Worm (Caenorhabditis elegans) whole organism, L2 larva: ENCODE measurements around the gene F44G4.6.

Source experiments
- C34F6.9 ChIP-seq: fragments of 150-350 bp; optimal IDR thresholded peaks from 2 replicates; lab custom pipeline; 2014; ENCODE audit warnings: missing biosample characterization, missing genetic modification characterization
- F13H6.1 ChIP-seq: sonication (generic microtip); optimal IDR thresholded peaks from 2 replicates; lab custom pipeline; 2016; ENCODE audit warnings: missing genetic modification characterization, missing compliant biosample characterization
- ZK546.5 ChIP-seq: sonication (generic microtip); optimal IDR thresholded peaks from 2 replicates; lab custom pipeline; 2017; ENCODE audit warnings: missing biosample characterization, missing genetic modification characterization
- alr-1 ChIP-seq: fragments of 150-350 bp; optimal IDR thresholded peaks from 2 replicates; lab custom pipeline; 2014; ENCODE audit warnings: missing biosample characterization, missing genetic modification characterization
- ceh-16 ChIP-seq: fragments of 150-350 bp; optimal IDR thresholded peaks from 2 replicates; lab custom pipeline; 2014; ENCODE audit warnings: missing biosample characterization, missing genetic modification characterization
- crh-2 ChIP-seq: sonication (generic microtip); optimal IDR thresholded peaks from 2 replicates; lab custom pipeline; 2017; ENCODE audit warnings: missing biosample characterization, missing genetic modification characterization
- dmd-4 ChIP-seq: sonication (generic microtip); optimal IDR thresholded peaks from 2 replicates; lab custom pipeline; 2017; ENCODE audit warnings: missing biosample characterization, missing genetic modification characterization
- egl-27 ChIP-seq: sonication (generic microtip); optimal IDR thresholded peaks from 3 replicates; lab custom pipeline; 2017; ENCODE audit warnings: missing biosample characterization, missing genetic modification reagents, missing genetic modification characterization
- elt-1 ChIP-seq: fragments of 150-350 bp; optimal IDR thresholded peaks from 2 replicates; lab custom pipeline; 2014; ENCODE audit warnings: missing biosample characterization, missing genetic modification characterization
- elt-3 ChIP-seq: sonication (generic microtip); optimal IDR thresholded peaks from 2 replicates; lab custom pipeline; 2017; ENCODE audit warnings: missing biosample characterization, missing genetic modification characterization
- fos-1 ChIP-seq: fragments of 150-350 bp; optimal IDR thresholded peaks from 2 replicates; lab custom pipeline; 2014; ENCODE audit warnings: missing biosample characterization, missing genetic modification characterization
- gmeb-1 ChIP-seq: fragments of 150-350 bp; optimal IDR thresholded peaks from 2 replicates; lab custom pipeline; 2014; ENCODE audit warnings: missing biosample characterization, missing genetic modification characterization
- lin-11 ChIP-seq: fragments of 150-350 bp; sonication (generic microtip); optimal IDR thresholded peaks from 2 replicates; lab custom pipeline; 2014; ENCODE audit warnings: missing biosample characterization, missing genetic modification characterization, inconsistent platforms, mixed read lengths
- lin-13 ChIP-seq: fragments of 150-350 bp; optimal IDR thresholded peaks from 2 replicates; lab custom pipeline; 2014; ENCODE audit warnings: missing biosample characterization, missing genetic modification reagents, missing genetic modification characterization
- lsy-2 ChIP-seq, 2 experiments: fragments of 150-350 bp in 1 of 2; sonication (generic microtip) in 1 of 2; optimal IDR thresholded peaks; 2 replicates each; lab custom pipeline; 2014 to 2017; ENCODE audit warnings: missing biosample characterization in 2 of 2, missing genetic modification characterization in 2 of 2
- mab-5 ChIP-seq: fragments of 150-350 bp; optimal IDR thresholded peaks from 2 replicates; lab custom pipeline; 2014; ENCODE audit warnings: missing biosample characterization, missing genetic modification characterization
- mdl-1 ChIP-seq, 2 experiments: fragments of 150-350 bp in 1 of 2; sonication (generic microtip) in 1 of 2; optimal IDR thresholded peaks; 2 replicates each; lab custom pipeline; 2017; ENCODE audit warnings: missing biosample characterization in 2 of 2, missing genetic modification characterization in 2 of 2
- nhr-11 ChIP-seq: fragments of 150-350 bp; optimal IDR thresholded peaks from 2 replicates; lab custom pipeline; 2014; ENCODE audit warnings: missing biosample characterization, missing genetic modification characterization
- nhr-12 ChIP-seq: fragments of 150-350 bp; optimal IDR thresholded peaks from 2 replicates; lab custom pipeline; 2014; ENCODE audit warnings: missing biosample characterization, missing genetic modification characterization
- nhr-129 ChIP-seq: fragments of 150-350 bp; optimal IDR thresholded peaks from 2 replicates; lab custom pipeline; 2014; ENCODE audit warnings: missing biosample characterization, missing genetic modification characterization
- nhr-21 ChIP-seq: fragments of 150-350 bp; optimal IDR thresholded peaks from 2 replicates; lab custom pipeline; 2014; ENCODE audit warnings: missing biosample characterization, missing genetic modification characterization
- nhr-23 ChIP-seq: fragments of 150-350 bp; optimal IDR thresholded peaks from 2 replicates; lab custom pipeline; 2014; ENCODE audit warnings: missing biosample characterization, missing genetic modification reagents, missing genetic modification characterization
- nhr-237 ChIP-seq: fragments of 150-350 bp; optimal IDR thresholded peaks from 2 replicates; lab custom pipeline; 2014; ENCODE audit warnings: missing biosample characterization, missing genetic modification characterization
- nhr-25 ChIP-seq: fragments of 150-350 bp; sonication (generic microtip); optimal IDR thresholded peaks from 3 replicates; lab custom pipeline; 2014; ENCODE audit warnings: missing biosample characterization, missing genetic modification characterization
- nhr-6 ChIP-seq: fragments of 150-350 bp; optimal IDR thresholded peaks from 2 replicates; lab custom pipeline; 2014; ENCODE audit warnings: missing biosample characterization, missing genetic modification characterization
- nhr-77 ChIP-seq: fragments of 150-350 bp; optimal IDR thresholded peaks from 2 replicates; lab custom pipeline; 2014; ENCODE audit warnings: missing biosample characterization, missing genetic modification characterization
- peb-1 ChIP-seq: fragments of 150-350 bp; optimal IDR thresholded peaks from 2 replicates; lab custom pipeline; 2014; ENCODE audit warnings: missing biosample characterization, missing genetic modification characterization
- skn-1 ChIP-seq: sonication (generic microtip); optimal IDR thresholded peaks from 2 replicates; lab custom pipeline; 2017; ENCODE audit warnings: missing biosample characterization, missing genetic modification characterization
- sma-3 ChIP-seq: sonication (generic microtip); optimal IDR thresholded peaks from 2 replicates; lab custom pipeline; 2016; ENCODE audit warnings: missing genetic modification reagents, missing genetic modification characterization, missing compliant biosample characterization
- sma-9 ChIP-seq, 2 experiments: fragments of 150-350 bp in 1 of 2; sonication (generic microtip) in 1 of 2; optimal IDR thresholded peaks; 2 replicates each; lab custom pipeline; 2014 to 2016; ENCODE audit warnings: missing genetic modification characterization in 2 of 2, mild to moderate bottlenecking in 1 of 2, missing biosample characterization in 1 of 2, missing compliant biosample characterization in 1 of 2, missing genetic modification reagents in 1 of 2, moderate library complexity in 1 of 2
- snpc-4 ChIP-seq: fragments of 150-350 bp; optimal IDR thresholded peaks from 2 replicates; lab custom pipeline; 2014; ENCODE audit warnings: missing biosample characterization, missing genetic modification characterization
- unc-55 ChIP-seq: fragments of 150-350 bp; sonication (generic microtip); optimal IDR thresholded peaks from 3 replicates; lab custom pipeline; 2014; ENCODE audit warnings: missing biosample characterization, missing genetic modification reagents, missing genetic modification characterization
- unc-62 ChIP-seq: fragments of 150-350 bp; optimal IDR thresholded peaks from 2 replicates; lab custom pipeline; 2014; ENCODE audit warnings: missing biosample characterization, missing genetic modification reagents, missing genetic modification characterization
- zag-1 ChIP-seq: fragments of 150-350 bp; optimal IDR thresholded peaks from 2 replicates; lab custom pipeline; 2014; ENCODE audit warnings: missing biosample characterization, missing genetic modification characterization
- ztf-1 ChIP-seq: fragments of 200-800 bp; sonication (Bioruptor generic); conservative IDR thresholded peaks from 2 replicates; pipeline ENCODE4 v1.3.6; 2022; ENCODE audit warnings: missing genetic modification characterization, missing compliant biosample characterization
- ztf-11 ChIP-seq: sonication (generic microtip); optimal IDR thresholded peaks from 2 replicates; lab custom pipeline; 2017; ENCODE audit warnings: missing biosample characterization, missing genetic modification characterization
- ztf-4 ChIP-seq: fragments of 150-350 bp; optimal IDR thresholded peaks from 2 replicates; lab custom pipeline; 2014; ENCODE audit warnings: missing biosample characterization, missing genetic modification characterization

F44G4.6 gene

ce11 chrII:9028096-9028495 is 26.5 kb upstream of the F44G4.6 start:
- no peak for TF ChIP-seq mab-5 (tag; lab: Kevin White, UChicago)
- no peak for TF ChIP-seq nhr-11 (tag; lab: Kevin White, UChicago)
- peak; percentile 59 for TF ChIP-seq sma-9 (GFP tag; optimal IDR thresholded peaks at IDR 0.05; lab: Kevin White, UChicago)
- TF ChIP-seq sma-9 (tag; optimal IDR thresholded peaks at IDR 0.05; lab: Kevin White, UChicago) = no peak
- peak; percentile 32 for TF ChIP-seq nhr-21 (tag; lab: Kevin White, UChicago)
- TF ChIP-seq egl-27 = no peak
- TF ChIP-seq nhr-23 (tag; lab: Kevin White, UChicago) = no peak
- peak; percentile 26 for TF ChIP-seq nhr-25
- no peak for TF ChIP-seq nhr-237 (tag; lab: Kevin White, UChicago)
- peak; percentile 43 for TF ChIP-seq sma-3 (GFP tag; lab: Kevin White, UChicago)
- no peak for TF ChIP-seq ZK546.5 (tag; lab: Kevin White, UChicago)
- no peak for TF ChIP-seq snpc-4 (tag; lab: Kevin White, UChicago)
- TF ChIP-seq ceh-16 = no peak
- TF ChIP-seq nhr-77 = no peak
- no peak for TF ChIP-seq ztf-1 (GFP tag; lab: Robert Waterston, UW)
- no peak for TF ChIP-seq elt-3
- no peak for TF ChIP-seq peb-1 (tag; lab: Kevin White, UChicago)
- no peak for TF ChIP-seq F13H6.1 (tag; lab: Kevin White, UChicago)
- no peak for TF ChIP-seq lsy-2 (tag; optimal IDR thresholded peaks at IDR 0.05; lab: Kevin White, UChicago)
- no peak for TF ChIP-seq nhr-6 (tag; lab: Kevin White, UChicago)
- TF ChIP-seq nhr-129 (tag; lab: Kevin White, UChicago) = no peak
- TF ChIP-seq crh-2 (tag; lab: Kevin White, UChicago) = no peak
- peak; percentile 17 for TF ChIP-seq fos-1
- no peak for TF ChIP-seq mdl-1 (tag; optimal IDR thresholded peaks at IDR 0.05; lab: Kevin White, UChicago)
- TF ChIP-seq, all 48 proteins: peak for 5

- peak; percentile 72 for TF ChIP-seq ceh-16
- peak; percentile 28 for TF ChIP-seq nhr-21 (tag; lab: Kevin White, UChicago)
- no peak for TF ChIP-seq dmd-4 (tag; lab: Kevin White, UChicago)
- TF ChIP-seq lin-13 (GFP tag; lab: Kevin White, UChicago) = no peak
- no peak for TF ChIP-seq nhr-11 (tag; lab: Kevin White, UChicago)
- no peak for TF ChIP-seq egl-27
- TF ChIP-seq skn-1 (tag; lab: Kevin White, UChicago) = no peak
Measured at ce11 chrII:9026348-9026747, 24.8 kb upstream of the F44G4.6 start.

ce11 chrII:9024312-9024711 is 22.7 kb upstream of the F44G4.6 start:
- no peak for TF ChIP-seq lin-13 (GFP tag; lab: Kevin White, UChicago)
- no peak for TF ChIP-seq mdl-1 (tag; optimal IDR thresholded peaks at IDR 0.05; lab: Kevin White, UChicago)
- no peak for TF ChIP-seq zag-1 (tag; lab: Kevin White, UChicago)
- TF ChIP-seq unc-55 (GFP tag; lab: Kevin White, UChicago) = no peak
- no peak for TF ChIP-seq ztf-4 (tag; lab: Kevin White, UChicago)
- TF ChIP-seq unc-62 (GFP tag; lab: Kevin White, UChicago) = no peak
- no peak for TF ChIP-seq nhr-12 (tag; lab: Kevin White, UChicago)
- no peak for TF ChIP-seq sma-9 (GFP tag; optimal IDR thresholded peaks at IDR 0.05; lab: Kevin White, UChicago)
- no peak for TF ChIP-seq sma-9 (tag; optimal IDR thresholded peaks at IDR 0.05; lab: Kevin White, UChicago)
- TF ChIP-seq nhr-237 (tag; lab: Kevin White, UChicago) = no peak
- TF ChIP-seq gmeb-1 (tag; lab: Kevin White, UChicago) = no peak
- TF ChIP-seq ZK546.5 (tag; lab: Kevin White, UChicago) = no peak
- TF ChIP-seq F13H6.1 (tag; lab: Kevin White, UChicago) = no peak

ce11 chrII:9021625-9022024 is 20.0 kb upstream of the F44G4.6 start:
- TF ChIP-seq ztf-11 (no peak), nhr-25 (no peak), fos-1 (no peak), sma-9 (GFP tag; optimal IDR thresholded peaks at IDR 0.05; lab: Kevin White, UChicago) (no peak), sma-9 (tag; optimal IDR thresholded peaks at IDR 0.05; lab: Kevin White, UChicago) (no peak), C34F6.9 (tag; lab: Kevin White, UChicago) (no peak), nhr-129 (tag; lab: Kevin White, UChicago) (no peak), snpc-4 (tag; lab: Kevin White, UChicago) (no peak), F13H6.1 (tag; lab: Kevin White, UChicago) (no peak), nhr-12 (tag; lab: Kevin White, UChicago) (no peak), mdl-1 (tag; optimal IDR thresholded peaks at IDR 0.05; lab: Kevin White, UChicago) (no peak), alr-1 (no peak), unc-55 (GFP tag; lab: Kevin White, UChicago) (no peak), zag-1 (tag; lab: Kevin White, UChicago) (no peak), lsy-2 (tag; optimal IDR thresholded peaks at IDR 0.05; lab: Kevin White, UChicago) (no peak), elt-1 (tag; lab: Kevin White, UChicago) (no peak), sma-3 (GFP tag; lab: Kevin White, UChicago) (no peak), lin-11 (tag; lab: Kevin White, UChicago) (no peak), skn-1 (tag; lab: Kevin White, UChicago) (no peak), ZK546.5 (tag; lab: Kevin White, UChicago) (no peak)
